Fruit fly (Drosophila melanogaster) S2 (cell line): ENCODE measurements around the gene oaf.

Experiments
- CG8478 ChIP-seq: fragments of >200 bp; optimal IDR thresholded peaks from 2 replicates; lab custom pipeline; 2018
- CTCF ChIP-seq, 2 experiments: fragments of >200 bp; optimal IDR thresholded peaks; 2 replicates each; lab custom pipeline; 2018

DNA sequence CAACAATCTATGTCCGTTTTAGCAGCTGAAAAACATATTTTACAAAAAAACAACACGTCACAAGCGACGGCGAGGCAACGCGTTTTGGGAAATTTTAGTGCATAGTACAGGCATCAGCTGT lies 324 bp upstream of the oaf start, which contains the start of gene Slh:
- no peak for TF ChIP-seq CTCF (optimal IDR thresholded peaks at IDR 0.05; lab: Kevin White, UChicago)
- no peak for TF ChIP-seq CG8478 (lab: Kevin White, UChicago)
